Worm (Caenorhabditis elegans) whole organism, L4 larva: ENCODE data around the gene mul-1.

ENCODE experiments used
- D1046.2 ChIP-seq: fragments of 200-800 bp; sonication (Bioruptor generic); IDR thresholded peaks from 2 replicates; pipeline ENCODE4 v1.3.6; 2022; ENCODE audit warnings: missing genetic modification characterization, missing compliant biosample characterization
- F49E8.2 ChIP-seq: sonication (generic microtip); optimal IDR thresholded peaks from 2 replicates; lab custom pipeline; 2016; ENCODE audit warnings: missing compliant biosample characterization, mild to moderate bottlenecking, missing genetic modification characterization, borderline replicate concordance
- ZK546.5 ChIP-seq, 2 experiments: sonication (generic microtip); optimal IDR thresholded peaks; 2 replicates each; lab custom pipeline; 2017; ENCODE audit warnings: missing biosample characterization in 2 of 2, missing genetic modification characterization in 2 of 2
- ceh-82 ChIP-seq: sonication (generic microtip); optimal IDR thresholded peaks from 2 replicates; lab custom pipeline; 2017; ENCODE audit warnings: missing biosample characterization, missing genetic modification characterization
- egl-27 ChIP-seq: sonication (generic microtip); optimal IDR thresholded peaks from 3 replicates; lab custom pipeline; 2017; ENCODE audit warnings: missing biosample characterization, missing genetic modification reagents, missing genetic modification characterization
- lin-15B ChIP-seq: fragments of 150-350 bp; sonication (generic microtip); optimal IDR thresholded peaks from 3 replicates; lab custom pipeline; 2014; ENCODE audit warnings: missing biosample characterization, missing genetic modification characterization
- snpc-4 ChIP-seq: fragments of 150-350 bp; optimal IDR thresholded peaks from 2 replicates; lab custom pipeline; 2014; ENCODE audit warnings: missing biosample characterization, missing genetic modification characterization
- unc-62 ChIP-seq, 3 experiments: fragments of 150-350 bp in 1 of 3; sonication (generic microtip); optimal IDR thresholded peaks in 2 of 3; peaks in 1 of 3; 1 replicate in 1 of 3; 2 replicates in 2 of 3; lab custom pipeline; 2014 to 2017; ENCODE audit warnings: missing biosample characterization in 3 of 3, missing genetic modification characterization in 3 of 3, missing genetic modification reagents in 3 of 3, missing genotype in 1 of 3

- TF ChIP-seq ceh-82 (tag; lab: Kevin White, UChicago) = no peak
- TF ChIP-seq snpc-4 = no peak
- TF ChIP-seq ZK546.5 (tag; optimal IDR thresholded peaks at IDR 0.05; lab: Kevin White, UChicago) = no peak
- no peak for TF ChIP-seq D1046.2 (GFP tag; lab: Robert Waterston, UW)
- TF ChIP-seq F49E8.2 (tag; lab: Kevin White, UChicago) = no peak
- no peak for TF ChIP-seq egl-27
- no peak for TF ChIP-seq lin-15B (tag; lab: Kevin White, UChicago)
- TF ChIP-seq unc-62 (GFP tag; optimal IDR thresholded peaks at IDR 0.05 in 1 of 2; lab: Kevin White, UChicago) = no peak
- no peak for TF ChIP-seq unc-62 (tag; optimal IDR thresholded peaks at IDR 0.05; lab: Kevin White, UChicago)
Observed at ce11 chrIV:4154641-4155040, 31.7 kb upstream of the mul-1 start, which contains the start of gene K08D10.14.
